Worm (Caenorhabditis elegans) whole organism, young adult: ENCODE measurements around the gene srh-276.

Experiments used
- B0261.1 ChIP-seq: sonication (generic microtip); optimal IDR thresholded peaks from 2 replicates; lab custom pipeline; 2016; ENCODE audit warnings: mild to moderate bottlenecking, missing genetic modification characterization, moderate library complexity, missing compliant biosample characterization
- F55B11.4 ChIP-seq: sonication (generic microtip); optimal IDR thresholded peaks from 2 replicates; lab custom pipeline; 2016; ENCODE audit warnings: missing compliant biosample characterization, missing genetic modification characterization, borderline replicate concordance; ENCODE audit not compliant: insufficient read depth
- Y67H2A.10 ChIP-seq: fragments of 200-800 bp; sonication (Bioruptor generic); conservative IDR thresholded peaks from 2 replicates; pipeline ENCODE4 v1.3.6; 2022; ENCODE audit warnings: missing genetic modification reagents, missing genetic modification characterization, missing compliant biosample characterization
- attf-5 ChIP-seq: fragments of 200-800 bp; sonication (Bioruptor generic); optimal IDR thresholded peaks from 2 replicates; lab custom pipeline; 2018; ENCODE audit warnings: mild to moderate bottlenecking, missing genetic modification characterization, missing compliant biosample characterization
- bed-1 ChIP-seq: fragments of 200-800 bp; sonication (Bioruptor generic); IDR thresholded peaks from 2 replicates; pipeline ENCODE4 v1.3.6; 2022; ENCODE audit warnings: missing genetic modification reagents, missing genetic modification characterization, missing compliant biosample characterization
- cebp-1 ChIP-seq, 2 experiments: fragments of 200-800 bp in 1 of 2; sonication (Bioruptor generic) in 1 of 2; sonication (generic microtip) in 1 of 2; IDR thresholded peaks in 1 of 2; optimal IDR thresholded peaks in 1 of 2; 2 replicates each; pipeline versions ENCODE4 v1.3.6 to Lab custom; 2017 to 2022; ENCODE audit warnings: missing compliant biosample characterization in 2 of 2, missing genetic modification characterization in 2 of 2, mild to moderate bottlenecking in 1 of 2, missing genetic modification reagents in 1 of 2, moderate library complexity in 1 of 2
- ceh-100 ChIP-seq: fragments of 200-800 bp; sonication (Bioruptor generic); IDR thresholded peaks from 2 replicates; pipeline ENCODE4 v1.3.6; 2022; ENCODE audit warnings: missing genetic modification reagents, missing genetic modification characterization, missing compliant biosample characterization
- ceh-58 ChIP-seq: fragments of 200-800 bp; sonication (Bioruptor generic); IDR thresholded peaks from 2 replicates; pipeline ENCODE4 v1.3.6; 2022; ENCODE audit warnings: missing genetic modification characterization, missing compliant biosample characterization
- ceh-91 ChIP-seq: fragments of 200-800 bp; sonication (Bioruptor generic); IDR thresholded peaks from 2 replicates; pipeline ENCODE4 v1.3.6; 2022; ENCODE audit warnings: missing genetic modification reagents, missing genetic modification characterization, missing compliant biosample characterization
- efl-1 ChIP-seq: fragments of 150-350 bp; optimal IDR thresholded peaks from 2 replicates; lab custom pipeline; 2014; ENCODE audit warnings: missing biosample characterization, missing genetic modification reagents, missing genetic modification characterization
- ets-4 ChIP-seq: fragments of 200-800 bp; sonication (Bioruptor generic); optimal IDR thresholded peaks from 2 replicates; lab custom pipeline; 2018; ENCODE audit warnings: mild to moderate bottlenecking, missing genetic modification characterization, missing compliant biosample characterization
- fkh-3 ChIP-seq: sonication (generic microtip); optimal IDR thresholded peaks from 2 replicates; lab custom pipeline; 2016; ENCODE audit warnings: mild to moderate bottlenecking, missing genetic modification characterization, missing compliant biosample characterization
- hrde-1 ChIP-seq: sonication (generic microtip); optimal IDR thresholded peaks from 2 replicates; lab custom pipeline; 2016; ENCODE audit warnings: missing genetic modification characterization, mild to moderate bottlenecking, missing compliant biosample characterization, moderate library complexity, missing genotype, missing genetic modification reagents, borderline replicate concordance
- lin-35 ChIP-seq, 3 experiments: fragments of 150-350 bp in 2 of 3; sonication (generic microtip) in 1 of 3; optimal IDR thresholded peaks; 2 replicates each; lab custom pipeline; 2014 to 2018; ENCODE audit warnings: missing biosample characterization in 3 of 3, missing genetic modification characterization in 3 of 3, missing genetic modification reagents in 3 of 3
- madf-10 ChIP-seq: sonication (generic microtip); optimal IDR thresholded peaks from 2 replicates; lab custom pipeline; 2016; ENCODE audit warnings: mild to moderate bottlenecking, missing genetic modification characterization, missing compliant biosample characterization
- nhr-27 ChIP-seq: fragments of 200-800 bp; sonication (Bioruptor generic); optimal IDR thresholded peaks from 2 replicates; lab custom pipeline; 2018; ENCODE audit warnings: mild to moderate bottlenecking, missing genetic modification characterization, moderate library complexity, missing compliant biosample characterization
- ztf-22 ChIP-seq: fragments of 200-800 bp; sonication (Bioruptor generic); optimal IDR thresholded peaks from 2 replicates; lab custom pipeline; 2018; ENCODE audit warnings: mild to moderate bottlenecking, missing genetic modification characterization, moderate library complexity, missing compliant biosample characterization

Gene srh-276

ce11 chrV:15578386-15578785 lies 49.2 kb downstream of the srh-276 start, which contains the start of gene F28F8.9 (continued):
- no peak for TF ChIP-seq Y67H2A.10 (GFP tag; lab: Robert Waterston, UW)
- TF ChIP-seq nhr-27 (tag; lab: Kevin White, UChicago) = no peak
- TF ChIP-seq B0261.1 = no peak
- TF ChIP-seq efl-1 (GFP tag; lab: Kevin White, UChicago) = peak; percentile 17
- no peak for TF ChIP-seq madf-10 (tag; lab: Kevin White, UChicago)
- TF ChIP-seq cebp-1 (GFP tag; IDR thresholded peaks at IDR 0.05; lab: Robert Waterston, UW) = no peak
- TF ChIP-seq cebp-1 (tag; optimal IDR thresholded peaks at IDR 0.05; lab: Kevin White, UChicago) = peak; percentile 28
- TF ChIP-seq hrde-1 (tag; lab: Kevin White, UChicago) = no peak
- no peak for TF ChIP-seq F55B11.4 (tag; lab: Kevin White, UChicago)
- no peak for TF ChIP-seq ets-4 (GFP tag; lab: Kevin White, UChicago)
- no peak for TF ChIP-seq ceh-58
- no peak for TF ChIP-seq ztf-22 (GFP tag; lab: Kevin White, UChicago)
- no peak for TF ChIP-seq ceh-91 (GFP tag; lab: Robert Waterston, UW)
- no peak for TF ChIP-seq ceh-100 (GFP tag; lab: Robert Waterston, UW)
- peak; percentile 11 for TF ChIP-seq attf-5 (GFP tag; lab: Kevin White, UChicago)
- no peak for TF ChIP-seq bed-1 (GFP tag; lab: Robert Waterston, UW)
- peak in 1 of 3 experiments; percentile 74 for TF ChIP-seq lin-35 (GFP tag; optimal IDR thresholded peaks at IDR 0.05; lab: Kevin White, UChicago)
- TF ChIP-seq fkh-3 (tag; lab: Kevin White, UChicago) = no peak
- TF ChIP-seq, all 124 proteins: peak for 8
